Fruit fly (Drosophila melanogaster): Measurements from ENCODE around the gene gskt.

gskt gene

DNA sequence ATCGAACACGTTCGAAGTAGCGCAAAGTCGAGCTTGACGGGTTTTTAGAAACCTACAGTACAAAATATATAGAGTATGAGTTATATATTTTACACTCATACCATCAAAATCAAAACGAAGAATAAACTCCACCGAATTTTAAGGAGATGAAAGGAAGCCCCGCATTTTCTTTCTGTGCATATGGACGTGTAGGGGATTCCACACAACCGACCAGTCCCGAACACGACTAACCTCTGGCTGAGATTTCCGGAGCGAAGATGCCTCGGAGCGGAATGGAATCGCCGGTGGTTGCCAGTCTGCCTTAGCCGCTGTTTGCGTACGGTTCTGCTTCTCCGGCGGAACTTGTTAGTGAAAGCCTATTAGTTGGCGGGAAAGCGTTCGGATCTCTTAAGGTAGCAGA lies 11.9 kb downstream of the gskt start (continued):
- peak; percentile 98 for TF ChIP-seq Antp (GFP tag; optimal IDR thresholded peaks at IDR 0.05)
- no peak for TF ChIP-seq hbn (GFP tag; IDR thresholded peaks at IDR 0.05; ENCODE audit: partially characterized antibody)
- TF ChIP-seq Drgx (GFP tag; IDR thresholded peaks at IDR 0.05) = peak; percentile 99
- peak; percentile 97 for TF ChIP-seq Side (GFP tag; optimal IDR thresholded peaks at IDR 0.05)
- peak; percentile 95 for TF ChIP-seq CG9727 (GFP tag; optimal IDR thresholded peaks at IDR 0.05)
- peak; percentile 85 for TF ChIP-seq Nf-YB (GFP tag; optimal IDR thresholded peaks at IDR 0.05)
- peak; percentile 19 to 45 for TF ChIP-seq Trl (optimal IDR thresholded peaks at IDR 0.05)
- TF ChIP-seq Trl (GFP tag; optimal IDR thresholded peaks at IDR 0.05) = peak; percentile 99
- TF ChIP-seq bcd (GFP tag; optimal IDR thresholded peaks at IDR 0.05) = peak; percentile 98
- no peak for TF ChIP-seq mld (GFP tag; IDR thresholded peaks at IDR 0.05; ENCODE audit: partially characterized antibody)
- peak; percentile 48 for TF ChIP-seq Sry-β (GFP tag; optimal IDR thresholded peaks at IDR 0.05)
- TF ChIP-seq pzg (GFP tag; optimal IDR thresholded peaks at IDR 0.05) = peak; percentile 27
- peak; percentile 98 for TF ChIP-seq CG6272 (GFP tag; IDR thresholded peaks at IDR 0.05)
- peak; percentile 92 for TF ChIP-seq Six4 (GFP tag; optimal IDR thresholded peaks at IDR 0.05)
- peak; percentile 95 for TF ChIP-seq BtbVII (GFP tag; optimal IDR thresholded peaks at IDR 0.05)
- peak; percentile 90 for TF ChIP-seq CG7987 (GFP tag; optimal IDR thresholded peaks at IDR 0.05)
- TF ChIP-seq CG31224 (GFP tag; IDR thresholded peaks at IDR 0.05) = peak; percentile 95
- TF ChIP-seq Max (GFP tag; optimal IDR thresholded peaks at IDR 0.05) = peak; percentile 92
- peak; percentile 97 for TF ChIP-seq ci (GFP tag; IDR thresholded peaks at IDR 0.05)
- peak; percentile 94 for TF ChIP-seq CG13894 (tag; optimal IDR thresholded peaks at IDR 0.05)
- TF ChIP-seq CTCF (GFP tag; optimal IDR thresholded peaks at IDR 0.05) = peak; percentile 50
- TF ChIP-seq Hr78 (GFP tag; optimal IDR thresholded peaks at IDR 0.05) = peak in 1 of 2 experiments; percentile 78
- TF ChIP-seq HLH54F (GFP tag; optimal IDR thresholded peaks at IDR 0.05) = peak; percentile 99
- TF ChIP-seq CG2202 (tag; optimal IDR thresholded peaks at IDR 0.05) = peak; percentile 88
- TF ChIP-seq CG7372 (GFP tag; IDR thresholded peaks at IDR 0.05) = peak; percentile 98
- TF ChIP-seq lmd (GFP tag; IDR thresholded peaks at IDR 0.05) = peak; percentile 99
- peak; percentile 77 for TF ChIP-seq CG31365 (tag; optimal IDR thresholded peaks at IDR 0.05)
- peak; percentile 45 for TF ChIP-seq HLHmδ (GFP tag; optimal IDR thresholded peaks at IDR 0.05)
- TF ChIP-seq ttk (GFP tag; IDR thresholded peaks at IDR 0.05) = peak; percentile 97
- peak; percentile 95 for TF ChIP-seq sr (GFP tag; IDR thresholded peaks at IDR 0.05)
- TF ChIP-seq disco-r (GFP tag; optimal IDR thresholded peaks at IDR 0.05) = peak; percentile 95
- TF ChIP-seq wdn (GFP tag; IDR thresholded peaks at IDR 0.05) = peak; percentile 97
- peak; percentile 95 for TF ChIP-seq Oaz (GFP tag; IDR thresholded peaks at IDR 0.05)
- TF ChIP-seq crc (GFP tag; optimal IDR thresholded peaks at IDR 0.05) = peak; percentile 96
- TF ChIP-seq seq (GFP tag; IDR thresholded peaks at IDR 0.05) = peak; percentile 97
- no peak for TF ChIP-seq inv (GFP tag; IDR thresholded peaks at IDR 0.05; ENCODE audit: partially characterized antibody)
- TF ChIP-seq grau (tag; optimal IDR thresholded peaks at IDR 0.05) = peak; percentile 97
- no peak for TF ChIP-seq CG30020 (tag; optimal IDR thresholded peaks at IDR 0.05)
- TF ChIP-seq CG11696 (GFP tag; IDR thresholded peaks at IDR 0.05) = peak; percentile 93
- TF ChIP-seq CG12391 (tag; optimal IDR thresholded peaks at IDR 0.05) = peak; percentile 97
- TF ChIP-seq Atf6 (GFP tag; IDR thresholded peaks at IDR 0.05) = peak; percentile 98
- TF ChIP-seq cas (GFP tag; IDR thresholded peaks at IDR 0.05) = peak; percentile 97
- TF ChIP-seq CG11398 (GFP tag; optimal IDR thresholded peaks at IDR 0.05) = peak; percentile 95
- TF ChIP-seq Hsf (GFP tag; optimal IDR thresholded peaks at IDR 0.05) = peak; percentile 98
- peak; percentile 97 for TF ChIP-seq Abd-B (GFP tag; optimal IDR thresholded peaks at IDR 0.05)
- peak; percentile 95 for TF ChIP-seq chm (GFP tag; IDR thresholded peaks at IDR 0.05)
- peak; percentile 91 for TF ChIP-seq CG8765 (GFP tag; IDR thresholded peaks at IDR 0.05)
- TF ChIP-seq CG15514 (GFP tag; optimal IDR thresholded peaks at IDR 0.05) = peak; percentile 92
- peak in 1 of 2 experiments; percentile 66 for TF ChIP-seq crp (GFP tag; optimal IDR thresholded peaks at IDR 0.05)
- peak; percentile 97 for TF ChIP-seq Chrac-16 (GFP tag; optimal IDR thresholded peaks at IDR 0.05)
- TF ChIP-seq da (GFP tag; optimal IDR thresholded peaks at IDR 0.05) = peak; percentile 94
- TF ChIP-seq cad (GFP tag; optimal IDR thresholded peaks at IDR 0.05) = no peak
